Fruit fly (Drosophila melanogaster): ENCODE measurements around the gene CG3618.
A peak's percentile ranks its signal among the peaks of the same experiment; 100 is the strongest.

The CG3618 gene

DNA sequence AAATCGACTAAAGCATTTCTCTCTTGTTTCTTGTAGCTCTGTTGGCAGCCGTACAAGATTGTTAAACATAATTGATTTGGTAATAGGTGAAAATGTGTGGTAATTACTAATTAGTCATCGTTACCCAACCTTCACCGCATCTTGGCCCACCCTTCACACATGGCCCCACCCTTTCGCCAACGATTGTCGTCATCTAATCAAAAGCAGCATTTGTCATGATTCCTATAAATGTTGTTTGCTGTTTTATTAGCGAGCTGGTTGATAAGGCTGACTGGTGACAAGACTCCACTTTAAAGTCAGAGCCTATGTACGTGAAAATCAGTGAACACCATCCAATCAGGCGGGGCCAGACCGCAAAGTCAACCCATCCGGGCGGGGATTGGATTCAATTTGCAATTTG lies 14.5 kb upstream of the CG3618 start:
- TF ChIP-seq H15 (GFP tag; IDR thresholded peaks at IDR 0.05) (no peak), mirr (GFP tag; optimal IDR thresholded peaks at IDR 0.05) (peak; percentile 38), CG8290 (GFP tag; optimal IDR thresholded peaks at IDR 0.05) (no peak), CG8290 (tag; optimal IDR thresholded peaks at IDR 0.05) (peak in 1 of 2 experiments; percentile 10), Fer3 (tag; optimal IDR thresholded peaks at IDR 0.05) (no peak), Nf-YC (tag; optimal IDR thresholded peaks at IDR 0.05) (no peak), lab (GFP tag; optimal IDR thresholded peaks at IDR 0.05) (peak; percentile 10), CG7963 (GFP tag; IDR thresholded peaks at IDR 0.05; ENCODE audit: partially characterized antibody) (0 out of 3 replicates have a peak, but pooled peaks have one; percentile 22), caup (GFP tag; optimal IDR thresholded peaks at IDR 0.05; ENCODE audit: severe bottlenecking) (peak; percentile 65), CG18476 (GFP tag; optimal IDR thresholded peaks at IDR 0.05) (no peak), exex (tag; optimal IDR thresholded peaks at IDR 0.05) (peak; percentile 80), Pdp1 (GFP tag; optimal IDR thresholded peaks at IDR 0.05) (peak in 1 of 2 experiments; percentile 16), CG34224 (GFP tag; IDR thresholded peaks at IDR 0.05; ENCODE audit: partially characterized antibody) (peak; percentile 24; the same call in 1 of the 3 replicates), sug (tag; optimal IDR thresholded peaks at IDR 0.05) (peak; percentile 44), CG13894 (tag; optimal IDR thresholded peaks at IDR 0.05) (peak; percentile 12), aop (GFP tag; IDR thresholded peaks at IDR 0.05) (no peak)

DNA sequence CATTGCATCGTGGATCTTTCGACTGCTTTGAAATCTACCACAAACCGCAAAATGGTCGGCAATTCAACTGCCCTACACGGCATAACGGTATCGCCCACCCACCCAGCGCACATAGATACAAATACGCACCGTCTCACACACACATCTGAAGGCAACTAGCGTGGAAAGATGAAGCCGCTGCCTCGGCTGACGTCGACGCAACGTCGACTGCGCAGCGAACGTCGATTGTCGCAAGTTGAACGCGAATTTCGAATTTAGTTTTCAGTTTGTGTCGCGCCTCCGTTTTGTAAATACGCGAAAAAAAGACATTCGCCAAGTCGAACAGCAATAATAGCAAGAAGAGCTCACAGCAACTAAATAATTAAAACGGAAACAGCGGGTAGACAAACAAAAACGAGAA lies 12.1 kb upstream of the CG3618 start:
- no peak for TF ChIP-seq Eip74EF (GFP tag; optimal IDR thresholded peaks at IDR 0.05)
- TF ChIP-seq kay (GFP tag; optimal IDR thresholded peaks at IDR 0.05) = no peak
- no peak for TF ChIP-seq CG1792 (GFP tag; optimal IDR thresholded peaks at IDR 0.05)
- no peak for TF ChIP-seq tll (GFP tag; optimal IDR thresholded peaks at IDR 0.05)
- TF ChIP-seq Adf1 (GFP tag; IDR thresholded peaks at IDR 0.05) = peak; percentile 94
- no peak for TF ChIP-seq sisA (GFP tag; IDR thresholded peaks at IDR 0.05)
- no peak for TF ChIP-seq CG2129 (GFP tag; IDR thresholded peaks at IDR 0.05; ENCODE audit: partially characterized antibody)
- no peak for TF ChIP-seq ro (GFP tag; IDR thresholded peaks at IDR 0.05)
- no peak for TF ChIP-seq pzg (GFP tag; optimal IDR thresholded peaks at IDR 0.05)
- TF ChIP-seq CG32532 (GFP tag; IDR thresholded peaks at IDR 0.05) = no peak
- no peak for TF ChIP-seq CG7271 (tag; optimal IDR thresholded peaks at IDR 0.05)
- no peak for TF ChIP-seq Hand (GFP tag; optimal IDR thresholded peaks at IDR 0.05)
- no peak for TF ChIP-seq Fer2 (tag; optimal IDR thresholded peaks at IDR 0.05)
- TF ChIP-seq Ets65A (GFP tag) = peak; percentile 45
- no peak for TF ChIP-seq chm (GFP tag; IDR thresholded peaks at IDR 0.05)
- 0 out of 3 replicates have a peak, but pooled peaks have one; percentile 20 for TF ChIP-seq CG11695 (GFP tag; IDR thresholded peaks at IDR 0.05)
- no peak for TF ChIP-seq BEAF-32 (GFP tag; optimal IDR thresholded peaks at IDR 0.05)
- TF ChIP-seq trem (tag; optimal IDR thresholded peaks at IDR 0.05) = no peak
- no peak for TF ChIP-seq ac (GFP tag; optimal IDR thresholded peaks at IDR 0.05)
- TF ChIP-seq D19B (GFP tag; optimal IDR thresholded peaks at IDR 0.05) = no peak
- TF ChIP-seq nerfin-1 (tag; optimal IDR thresholded peaks at IDR 0.05) = no peak
- TF ChIP-seq Bgb (GFP tag; IDR thresholded peaks at IDR 0.05; ENCODE audit: partially characterized antibody) = 0 out of 2 replicates have a peak, but pooled peaks have one; percentile 22
- TF ChIP-seq CG10321 (GFP tag; IDR thresholded peaks at IDR 0.05) = no peak
- TF ChIP-seq pita (GFP tag; optimal IDR thresholded peaks at IDR 0.05) = no peak
- no peak for TF ChIP-seq HmgD (GFP tag; optimal IDR thresholded peaks at IDR 0.05)
- no peak for TF ChIP-seq pan (optimal IDR thresholded peaks at IDR 0.05)
- TF ChIP-seq pan (GFP tag; optimal IDR thresholded peaks at IDR 0.05 in 1 of 2, IDR thresholded peaks at IDR 0.05 in 1 of 2) = no peak
- no peak for TF ChIP-seq MBD-R2 (GFP tag; IDR thresholded peaks at IDR 0.05)
- TF ChIP-seq CG3726 (GFP tag; IDR thresholded peaks at IDR 0.05) = no peak
- TF ChIP-seq cg (GFP tag; optimal IDR thresholded peaks at IDR 0.05) = peak; percentile 30
- TF ChIP-seq abd-A (tag; optimal IDR thresholded peaks at IDR 0.05) = no peak
- TF ChIP-seq amos (GFP tag; IDR thresholded peaks at IDR 0.05; ENCODE audit: partially characterized antibody) = no peak
- TF ChIP-seq BtbVII (GFP tag; optimal IDR thresholded peaks at IDR 0.05) = no peak
- no peak for TF ChIP-seq CG11504 (tag; optimal IDR thresholded peaks at IDR 0.05)

All from whole organism, embryonic.